Fruit fly (Drosophila melanogaster) whole organism, wandering third instar larva: ENCODE data around the gene Eip78C.

ENCODE experiments used
- Dfd ChIP-seq: fragments of >200 bp; optimal IDR thresholded peaks from 2 replicates; lab custom pipeline; 2017; ENCODE audit warnings: missing biosample characterization, missing genetic modification characterization
- brk ChIP-seq: fragments of 200-800 bp; sonication (Bioruptor generic); optimal IDR thresholded peaks from 2 replicates; lab custom pipeline; 2016; ENCODE audit warnings: missing biosample characterization, mild to moderate bottlenecking, missing genetic modification characterization

DNA sequence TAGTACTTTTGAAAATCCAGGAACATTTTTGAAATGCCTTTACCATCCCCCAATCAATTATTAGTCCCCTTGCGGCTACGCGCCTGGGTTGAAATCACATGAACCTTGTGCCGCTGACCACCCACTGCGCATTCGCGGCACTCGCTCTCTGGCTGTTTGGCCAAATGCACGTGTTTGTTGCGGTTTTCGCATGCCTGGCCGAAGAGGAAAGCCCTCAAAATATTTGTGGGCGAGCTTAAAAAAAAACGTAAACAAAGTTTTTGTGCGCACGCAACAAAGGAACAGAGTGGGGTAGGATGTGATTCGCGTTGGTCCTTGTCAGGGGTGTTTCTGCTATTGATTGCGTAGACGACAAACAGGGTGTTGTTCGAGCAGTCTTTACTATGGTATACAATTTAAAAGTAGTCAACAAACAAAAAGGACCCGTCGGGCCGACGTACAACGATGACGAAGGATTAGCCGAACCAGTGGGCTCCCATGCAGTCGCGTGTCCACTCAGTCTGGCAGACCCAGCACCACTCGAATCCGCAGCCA lies 31.9 kb upstream of the Eip78C start:
- TF ChIP-seq brk (GFP tag; lab: Kevin White, UChicago), result no peak
- TF ChIP-seq Dfd, result no peak
